Fruit fly (Drosophila melanogaster) whole organism, embryonic: ENCODE results near the gene CG34148.
A peak's percentile ranks its signal among the peaks of the same experiment; 100 is the strongest.

Source experiments
- Bgb ChIP-seq: fragments of 200-800 bp; sonication (Bioruptor generic); IDR thresholded peaks from 2 replicates; pipeline ENCODE4 v1.3.6; 2022; ENCODE audit warnings: missing biosample characterization, missing genetic modification characterization; ENCODE audit not compliant: partially characterized antibody
- CG10321 ChIP-seq: fragments of 200-800 bp; sonication (Bioruptor generic); IDR thresholded peaks from 2 replicates; pipeline ENCODE4 v1.3.6; 2022; ENCODE audit warnings: missing biosample characterization, missing genetic modification characterization
- CG11723 ChIP-seq: fragments of 200-800 bp; sonication (Bioruptor generic); optimal IDR thresholded peaks from 2 replicates; lab custom pipeline; 2017; ENCODE audit warnings: missing biosample characterization, mild to moderate bottlenecking, missing genetic modification characterization
- CG12769 ChIP-seq: fragments of 200-800 bp; sonication (Bioruptor generic); optimal IDR thresholded peaks from 2 replicates; lab custom pipeline; 2019; ENCODE audit warnings: missing biosample characterization, mild to moderate bottlenecking, missing genetic modification characterization, moderate library complexity
- CG15479 ChIP-seq: fragments of 200-800 bp; sonication (Bioruptor generic); optimal IDR thresholded peaks from 3 replicates; lab custom pipeline; 2019; ENCODE audit warnings: missing biosample characterization, mild to moderate bottlenecking, missing genetic modification characterization, moderate library complexity
- CG1603 ChIP-seq: fragments of 200-800 bp; sonication (Bioruptor generic); optimal IDR thresholded peaks from 2 replicates; lab custom pipeline; 2019; ENCODE audit warnings: missing biosample characterization, mild to moderate bottlenecking, missing genetic modification characterization, moderate library complexity
- CG1832 ChIP-seq: fragments of 200-800 bp; sonication (Bioruptor generic); optimal IDR thresholded peaks from 2 replicates; lab custom pipeline; 2017; ENCODE audit warnings: missing biosample characterization, mild to moderate bottlenecking, missing genetic modification characterization, inconsistent platforms
- CG2116 ChIP-seq: fragments of 200-800 bp; sonication (Bioruptor generic); optimal IDR thresholded peaks from 3 replicates; lab custom pipeline; 2018; ENCODE audit warnings: missing biosample characterization, mild to moderate bottlenecking, missing genetic modification characterization
- CG2199 ChIP-seq: fragments of 200-800 bp; sonication (Bioruptor generic); IDR thresholded peaks from 3 replicates; pipeline ENCODE4 v1.3.6; 2022; ENCODE audit warnings: missing biosample characterization, missing genetic modification characterization
- CG2712 ChIP-seq: fragments of 200-800 bp; optimal IDR thresholded peaks from 3 replicates; lab custom pipeline; 2019; ENCODE audit warnings: missing biosample characterization, mild to moderate bottlenecking, missing genetic modification characterization, moderate library complexity
- CG4328 ChIP-seq: fragments of 200-800 bp; sonication (Bioruptor generic); optimal IDR thresholded peaks from 3 replicates; lab custom pipeline; 2017; ENCODE audit warnings: missing biosample characterization, missing genetic modification reagents, missing genetic modification characterization
- CG6175 ChIP-seq: fragments of 200-800 bp; sonication (Bioruptor generic); IDR thresholded peaks from 3 replicates; pipeline ENCODE4 v1.3.6; 2022; ENCODE audit warnings: missing biosample characterization, missing genetic modification characterization
- CG6272 ChIP-seq: fragments of 200-800 bp; sonication (Bioruptor generic); IDR thresholded peaks from 2 replicates; pipeline ENCODE4 v1.3.6; 2022; ENCODE audit warnings: missing biosample characterization, missing genetic modification characterization
- CG7372 ChIP-seq: fragments of 200-800 bp; sonication (Bioruptor generic); IDR thresholded peaks from 2 replicates; pipeline ENCODE4 v1.3.6; 2022; ENCODE audit warnings: missing biosample characterization, missing genetic modification characterization
- CG7928 ChIP-seq: fragments of 200-800 bp; sonication (Bioruptor generic); optimal IDR thresholded peaks from 2 replicates; lab custom pipeline; 2017; ENCODE audit warnings: missing biosample characterization, mild to moderate bottlenecking, missing genetic modification characterization
- CG7963 ChIP-seq: fragments of 200-800 bp; sonication (Bioruptor generic); IDR thresholded peaks from 3 replicates; pipeline ENCODE4 v1.3.6; 2022; ENCODE audit warnings: missing biosample characterization, missing genetic modification characterization; ENCODE audit not compliant: partially characterized antibody
- CG8089 ChIP-seq: fragments of 200-800 bp; sonication (Bioruptor generic); optimal IDR thresholded peaks from 3 replicates; lab custom pipeline; 2016; ENCODE audit warnings: missing biosample characterization, missing genetic modification characterization
- CG9817 ChIP-seq: fragments of 200-800 bp; sonication (Bioruptor generic); optimal IDR thresholded peaks from 2 replicates; lab custom pipeline; 2018; ENCODE audit warnings: missing biosample characterization, mild to moderate bottlenecking, missing genetic modification characterization, moderate library complexity
- CTCF ChIP-seq: fragments of 200-800 bp; sonication (Bioruptor generic); optimal IDR thresholded peaks from 2 replicates; lab custom pipeline; 2017; ENCODE audit warnings: missing biosample characterization, mild to moderate bottlenecking, missing genetic modification characterization, moderate library complexity
- CrebB ChIP-seq: fragments of 200-800 bp; sonication (Bioruptor generic); optimal IDR thresholded peaks from 3 replicates; lab custom pipeline; 2018; ENCODE audit warnings: missing biosample characterization, mild to moderate bottlenecking, missing genetic modification characterization
- Hr78 ChIP-seq, 2 experiments: fragments of 200-800 bp in 1 of 2; fragments of >200 bp in 1 of 2; sonication (Bioruptor generic) in 1 of 2; optimal IDR thresholded peaks; 2 replicates each; lab custom pipeline; 2017 to 2019; ENCODE audit warnings: missing biosample characterization in 2 of 2, missing genetic modification characterization in 2 of 2, mild to moderate bottlenecking in 1 of 2, moderate library complexity in 1 of 2
- MTF-1 ChIP-seq: fragments of 200-800 bp; sonication (Bioruptor generic); optimal IDR thresholded peaks from 2 replicates; lab custom pipeline; 2018; ENCODE audit warnings: missing biosample characterization, mild to moderate bottlenecking, missing genetic modification characterization, borderline replicate concordance
- Med ChIP-seq: fragments of 200-800 bp; sonication (Bioruptor generic); peaks from one replicate; lab custom pipeline; 2016; ENCODE audit warnings: missing biosample characterization, missing genetic modification characterization, mild to moderate bottlenecking, inconsistent platforms, moderate library complexity
- Mes4 ChIP-seq: fragments of 200-800 bp; sonication (Bioruptor generic); optimal IDR thresholded peaks from 2 replicates; lab custom pipeline; 2016; ENCODE audit warnings: missing biosample characterization, missing genetic modification characterization
- Rx ChIP-seq: fragments of 200-800 bp; sonication (Bioruptor generic); IDR thresholded peaks from 2 replicates; pipeline ENCODE4 v1.3.6; 2022; ENCODE audit warnings: missing biosample characterization, missing genetic modification characterization
- Sin3A ChIP-seq: fragments of >200 bp; optimal IDR thresholded peaks from 2 replicates; lab custom pipeline; 2018
- YL-1 ChIP-seq: fragments of 200-800 bp; sonication (Bioruptor generic); optimal IDR thresholded peaks from 3 replicates; lab custom pipeline; 2017; ENCODE audit warnings: missing biosample characterization, mild to moderate bottlenecking, missing genetic modification characterization
- bigmax ChIP-seq: fragments of 200-800 bp; sonication (Bioruptor generic); optimal IDR thresholded peaks from 2 replicates; lab custom pipeline; 2018; ENCODE audit warnings: missing biosample characterization, mild to moderate bottlenecking, missing genetic modification characterization
- caup ChIP-seq: fragments of 200-800 bp; sonication (Bioruptor generic); optimal IDR thresholded peaks from 3 replicates; lab custom pipeline; 2017; ENCODE audit warnings: missing biosample characterization, mild to moderate bottlenecking, missing genetic modification characterization, moderate library complexity; ENCODE audit not compliant: severe bottlenecking
- cg ChIP-seq: fragments of 200-800 bp; sonication (Bioruptor generic); optimal IDR thresholded peaks from 3 replicates; lab custom pipeline; 2019; ENCODE audit warnings: missing biosample characterization, mild to moderate bottlenecking, missing genetic modification characterization, moderate library complexity
- chinmo ChIP-seq: fragments of 200-800 bp; sonication (Bioruptor generic); IDR thresholded peaks from 4 replicates; pipeline ENCODE4 v1.3.6; 2022; ENCODE audit warnings: missing biosample characterization, missing genetic modification characterization; ENCODE audit not compliant: partially characterized antibody
- ci ChIP-seq: fragments of 200-800 bp; sonication (Bioruptor generic); IDR thresholded peaks from 3 replicates; pipeline ENCODE4 v1.3.6; 2022; ENCODE audit warnings: missing biosample characterization, missing genetic modification characterization
- crol ChIP-seq: fragments of 200-800 bp; sonication (Bioruptor generic); IDR thresholded peaks from 2 replicates; pipeline ENCODE4 v1.3.6; 2022; ENCODE audit warnings: missing biosample characterization, missing genetic modification characterization
- dimm ChIP-seq: fragments of 200-800 bp; sonication (Bioruptor generic); IDR thresholded peaks from 2 replicates; pipeline ENCODE4 v1.3.6; 2022; ENCODE audit warnings: missing biosample characterization, missing genetic modification characterization
- dysf ChIP-seq: fragments of 200-800 bp; sonication (Bioruptor generic); IDR thresholded peaks from 3 replicates; pipeline ENCODE4 v1.3.6; 2022; ENCODE audit warnings: missing biosample characterization, missing genetic modification characterization
- esg ChIP-seq: fragments of 200-800 bp; sonication (Bioruptor generic); conservative IDR thresholded peaks from 2 replicates; pipeline ENCODE4 v1.3.6; 2022; ENCODE audit warnings: missing biosample characterization, missing genetic modification characterization
- fd102C ChIP-seq: fragments of 200-800 bp; sonication (Bioruptor generic); optimal IDR thresholded peaks from 2 replicates; lab custom pipeline; 2018; ENCODE audit warnings: missing biosample characterization, mild to moderate bottlenecking, missing genetic modification characterization, moderate library complexity
- grn ChIP-seq: fragments of 200-800 bp; sonication (Bioruptor generic); optimal IDR thresholded peaks from 3 replicates; lab custom pipeline; 2017; ENCODE audit warnings: missing biosample characterization, missing genetic modification characterization
- gt ChIP-seq: fragments of 200-800 bp; sonication (Bioruptor generic); IDR thresholded peaks from 2 replicates; pipeline ENCODE4 v1.3.6; 2022; ENCODE audit warnings: missing biosample characterization, missing genetic modification characterization
- kay ChIP-seq: fragments of 200-800 bp; sonication (Bioruptor generic); optimal IDR thresholded peaks from 2 replicates; lab custom pipeline; 2016; ENCODE audit warnings: missing biosample characterization, missing genetic modification characterization
- lab ChIP-seq: fragments of 200-800 bp; sonication (Bioruptor generic); optimal IDR thresholded peaks from 3 replicates; lab custom pipeline; 2017; ENCODE audit warnings: missing biosample characterization, missing genetic modification characterization, mild to moderate bottlenecking, moderate library complexity, missing genetic modification reagents
- otp ChIP-seq: fragments of 200-800 bp; sonication (Bioruptor generic); IDR thresholded peaks from 3 replicates; pipeline ENCODE4, ENCODE4 v1.3.6; 2022; ENCODE audit warnings: missing biosample characterization, missing genetic modification characterization
- pb ChIP-seq: fragments of 200-800 bp; sonication (Bioruptor generic); optimal IDR thresholded peaks from 3 replicates; lab custom pipeline; 2016; ENCODE audit warnings: missing biosample characterization, missing genetic modification characterization
- pros ChIP-seq: fragments of 200-800 bp; sonication (Bioruptor generic); optimal IDR thresholded peaks from 3 replicates; lab custom pipeline; 2019; ENCODE audit warnings: missing biosample characterization, mild to moderate bottlenecking, missing genetic modification characterization, moderate library complexity
- pum ChIP-seq: fragments of 200-800 bp; sonication (Bioruptor generic); optimal IDR thresholded peaks from 2 replicates; lab custom pipeline; 2016; ENCODE audit warnings: missing biosample characterization, missing genetic modification characterization
- row ChIP-seq: fragments of 200-800 bp; sonication (Bioruptor generic); IDR thresholded peaks from 3 replicates; pipeline ENCODE4 v1.3.6; 2022; ENCODE audit warnings: missing biosample characterization, missing genetic modification characterization
- sd ChIP-seq: fragments of 200-800 bp; sonication (Bioruptor generic); optimal IDR thresholded peaks from 3 replicates; lab custom pipeline; 2018; ENCODE audit warnings: missing biosample characterization, mild to moderate bottlenecking, missing genetic modification characterization, moderate library complexity
- slbo ChIP-seq: fragments of 200-800 bp; sonication (Bioruptor generic); IDR thresholded peaks from 2 replicates; pipeline ENCODE4 v1.3.6; 2022; ENCODE audit warnings: missing biosample characterization, missing genetic modification characterization
- ttk ChIP-seq: fragments of 200-800 bp; sonication (Bioruptor generic); IDR thresholded peaks from 2 replicates; pipeline ENCODE4 v2.1.2; 2022; ENCODE audit warnings: missing biosample characterization, missing genetic modification characterization
- vvl ChIP-seq: fragments of 200-800 bp; sonication (Bioruptor generic); IDR thresholded peaks from 2 replicates; pipeline ENCODE4 v1.3.6; 2022; ENCODE audit warnings: missing biosample characterization, missing genetic modification characterization
- wek ChIP-seq: fragments of 200-800 bp; sonication (Bioruptor generic); optimal IDR thresholded peaks from 3 replicates; lab custom pipeline; 2018; ENCODE audit warnings: missing biosample characterization, mild to moderate bottlenecking, missing genetic modification characterization, moderate library complexity

The CG34148 gene

DNA sequence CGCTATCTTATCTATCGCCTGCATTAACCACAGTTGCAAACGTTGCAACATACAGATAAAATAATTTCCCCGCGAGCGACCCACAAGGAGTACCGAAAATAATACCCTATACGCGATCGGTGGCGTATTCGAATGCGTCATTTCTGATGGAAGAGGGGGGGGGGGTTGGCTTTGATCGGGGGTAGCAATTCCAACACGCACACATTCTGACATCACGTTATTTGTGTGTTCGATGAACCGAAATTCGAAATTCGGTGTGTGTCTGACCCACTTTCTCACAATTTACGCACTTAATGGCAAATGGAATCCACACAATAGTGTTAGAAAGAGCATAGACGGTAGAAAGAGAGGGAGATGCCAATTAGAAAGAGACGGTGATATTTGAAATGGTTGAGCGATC lies 41.9 kb downstream of the CG34148 start:
- TF ChIP-seq CG4328 (GFP tag; lab: Kevin White, UChicago) (no peak), YL-1 (GFP tag; lab: Kevin White, UChicago) (no peak), chinmo (GFP tag; lab: Robert Waterston, UW) (0 out of 4 replicates have a peak, but pooled peaks have one; percentile 54), CG8089 (GFP tag; lab: Kevin White, UChicago) (no peak), vvl (GFP tag; lab: Robert Waterston, UW) (peak; percentile 39; the same call in 1 of the 2 replicates), otp (0 out of 3 replicates have a peak, but pooled peaks have one; percentile 43), pum (GFP tag; lab: Kevin White, UChicago) (no peak), Mes4 (GFP tag; lab: Kevin White, UChicago) (no peak), MTF-1 (GFP tag; lab: Kevin White, UChicago) (no peak), lab (no peak), row (GFP tag; lab: Robert Waterston, UW) (peak; percentile 22; the same call in 1 of the 3 replicates), CG12769 (tag; lab: Kevin White, UChicago) (peak; percentile 63), CG1832 (peak; percentile 34), dimm (no peak), CG11723 (GFP tag; lab: Kevin White, UChicago) (no peak), wek (GFP tag; lab: Kevin White, UChicago) (peak; percentile 8), CG2712 (tag; lab: Kevin White, UChicago) (no peak), sd (peak; percentile 94), CG15479 (GFP tag; lab: Kevin White, UChicago) (peak; percentile 36), pb (GFP tag; lab: Kevin White, UChicago) (no peak), slbo (GFP tag; lab: Robert Waterston, UW) (peak; percentile 15; the same call in 1 of the 2 replicates), CG7928 (GFP tag; lab: Kevin White, UChicago) (no peak), caup (GFP tag; lab: Kevin White, UChicago) (no peak), pros (GFP tag; lab: Kevin White, UChicago) (peak; percentile 31), CG1603 (tag; lab: Kevin White, UChicago) (peak; percentile 17), CG2199 (GFP tag; lab: Robert Waterston, UW) (0 out of 3 replicates have a peak, but pooled peaks have one; percentile 37), CTCF (GFP tag; lab: Kevin White, UChicago) (no peak), bigmax (GFP tag; lab: Kevin White, UChicago) (no peak), Hr78 (GFP tag; optimal IDR thresholded peaks at IDR 0.05; lab: Kevin White, UChicago) (peak in 1 of 2 experiments; percentile 59), ttk (GFP tag; lab: Robert Waterston, UW) (peak; percentile 39; the same call in 1 of the 2 replicates), Sin3A (lab: Kevin White, UChicago) (no peak), esg (GFP tag; lab: Robert Waterston, UW) (no peak), ci (GFP tag; lab: Robert Waterston, UW) (peak; percentile 34; the same call in 1 of the 3 replicates), fd102C (GFP tag; lab: Kevin White, UChicago) (no peak), gt (no peak), grn (GFP tag; lab: Kevin White, UChicago) (peak; percentile 36), CrebB (tag; lab: Kevin White, UChicago) (no peak), CG6175 (GFP tag; lab: Robert Waterston, UW) (peak; percentile 36; the same call in 1 of the 3 replicates), CG10321 (GFP tag; lab: Robert Waterston, UW) (peak; percentile 54; the same call in 1 of the 2 replicates), Rx (GFP tag; lab: Robert Waterston, UW) (peak; percentile 15; the same call in 1 of the 2 replicates), CG7963 (GFP tag; lab: Robert Waterston, UW) (no peak), Med (GFP tag; lab: Kevin White, UChicago) (peak; percentile 45), dysf (GFP tag; lab: Robert Waterston, UW) (no peak), CG2116 (GFP tag; lab: Kevin White, UChicago) (no peak), crol (GFP tag; lab: Robert Waterston, UW) (peak; percentile 94), CG7372 (GFP tag; lab: Robert Waterston, UW) (no peak), kay (GFP tag; lab: Kevin White, UChicago) (peak; percentile 69), cg (GFP tag; lab: Kevin White, UChicago) (peak; percentile 47), CG9817 (tag; lab: Kevin White, UChicago) (no peak), Bgb (GFP tag; lab: Robert Waterston, UW) (0 out of 2 replicates have a peak, but pooled peaks have one; percentile 20), CG6272 (GFP tag; lab: Robert Waterston, UW) (no peak)
